Worm (Caenorhabditis elegans): ENCODE measurements around the gene sng-1.

sng-1 gene

DNA sequence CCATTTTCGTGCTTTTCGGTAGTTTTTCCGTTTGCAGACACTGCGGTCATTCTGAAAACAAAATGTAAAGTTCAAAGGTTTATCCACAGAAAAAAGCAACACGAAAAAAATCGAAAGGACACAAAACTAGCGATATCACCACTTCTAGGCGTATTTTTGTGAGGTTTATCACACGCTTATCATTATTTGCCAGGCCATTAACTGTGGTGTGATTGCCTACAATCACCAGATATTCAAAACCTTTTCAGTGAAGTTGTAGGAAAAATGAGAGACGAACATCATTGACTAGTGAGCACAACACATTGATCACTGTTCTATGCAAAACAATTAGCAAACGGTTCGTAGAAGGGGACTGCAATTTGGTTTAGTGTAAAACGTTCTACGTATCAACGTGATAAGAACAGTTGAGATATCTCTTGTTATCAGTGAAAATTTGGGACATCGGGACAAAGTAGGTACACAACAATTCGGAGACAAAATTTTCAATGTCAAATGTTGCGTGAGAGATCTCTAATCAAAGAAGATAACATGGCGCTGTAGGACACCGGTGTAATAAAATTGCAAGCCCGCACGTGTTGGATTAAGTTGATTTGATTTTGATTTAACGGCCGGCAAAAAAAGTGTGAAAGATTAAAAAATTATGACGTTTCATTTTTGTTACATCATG lies 21.7 kb upstream of the sng-1 start, which contains the start of gene sur-5:
Gene sur-5 (minus strand): TSS at position 51 of the 667 bp plus-strand sequence.
- TF ChIP-seq nhr-23 (tag; optimal IDR thresholded peaks at IDR 0.05) (peak; percentile 54), elt-3 (tag; optimal IDR thresholded peaks at IDR 0.05) (peak in 2 of 3 experiments; percentile 88 to 90), pqm-1 (tag; optimal IDR thresholded peaks at IDR 0.05) (peak; percentile 64), nhr-43 (tag; optimal IDR thresholded peaks at IDR 0.05; ENCODE audit: poor library complexity, severe bottlenecking) (no peak), elt-2 (tag; optimal IDR thresholded peaks at IDR 0.05) (peak; percentile 97), elt-1 (tag; optimal IDR thresholded peaks at IDR 0.05) (no peak), nhr-25 (tag; optimal IDR thresholded peaks at IDR 0.05) (peak; percentile 17)

DNA sequence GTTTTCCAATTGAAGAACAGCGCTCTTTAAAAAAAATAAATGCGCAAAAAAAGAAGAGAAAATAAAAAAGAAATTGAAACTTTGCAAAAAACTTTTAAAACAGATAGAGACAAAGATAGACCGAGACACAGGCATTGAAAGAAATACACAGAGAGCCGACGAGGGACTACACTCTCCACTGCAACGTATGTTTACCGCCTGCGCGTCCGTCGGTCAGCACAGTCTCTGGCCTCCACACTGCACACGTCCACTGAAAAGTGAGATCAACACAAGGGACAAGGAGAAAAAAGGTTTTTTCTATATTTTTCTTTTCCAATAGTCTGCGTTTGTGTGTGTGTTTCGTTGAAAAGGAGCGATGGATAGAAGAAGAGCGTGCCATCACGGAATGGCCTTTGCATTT lies 21.0 kb upstream of the sng-1 start:
- no peak for TF ChIP-seq lsy-12 (tag; optimal IDR thresholded peaks at IDR 0.05)
- no peak for TF ChIP-seq elt-3 (tag; optimal IDR thresholded peaks at IDR 0.05)
- no peak for TF ChIP-seq sea-2 (GFP tag; optimal IDR thresholded peaks at IDR 0.05)
- TF ChIP-seq mml-1 (tag; optimal IDR thresholded peaks at IDR 0.05), result no peak
- no peak for TF ChIP-seq nhr-77 (tag; optimal IDR thresholded peaks at IDR 0.05)
- TF ChIP-seq nhr-237 (tag; optimal IDR thresholded peaks at IDR 0.05), result no peak
- peak; percentile 48 for TF ChIP-seq ceh-28 (tag; optimal IDR thresholded peaks at IDR 0.05)
- TF ChIP-seq fkh-10 (GFP tag; optimal IDR thresholded peaks at IDR 0.05), result no peak
- no peak for TF ChIP-seq ceh-9 (tag; optimal IDR thresholded peaks at IDR 0.05)
- no peak for TF ChIP-seq ceh-82 (tag; optimal IDR thresholded peaks at IDR 0.05)
- TF ChIP-seq nhr-28 (tag; optimal IDR thresholded peaks at IDR 0.05), result no peak
- no peak for TF ChIP-seq nhr-12 (tag; optimal IDR thresholded peaks at IDR 0.05)
- TF ChIP-seq nhr-43 (tag; optimal IDR thresholded peaks at IDR 0.05; ENCODE audit: poor library complexity, severe bottlenecking), result no peak
- TF ChIP-seq eor-1 (tag; optimal IDR thresholded peaks at IDR 0.05), result no peak
- no peak for TF ChIP-seq nhr-67 (tag; optimal IDR thresholded peaks at IDR 0.05)
- TF ChIP-seq unc-62 (GFP tag; optimal IDR thresholded peaks at IDR 0.05), result no peak
- TF ChIP-seq daf-12 (tag; optimal IDR thresholded peaks at IDR 0.05), result no peak
- TF ChIP-seq egl-27 (tag; optimal IDR thresholded peaks at IDR 0.05), result peak; percentile 30
- TF ChIP-seq lin-15B (tag; optimal IDR thresholded peaks at IDR 0.05), result peak; percentile 35
- no peak for TF ChIP-seq zag-1 (tag; optimal IDR thresholded peaks at IDR 0.05)
- TF ChIP-seq ztf-11 (tag; optimal IDR thresholded peaks at IDR 0.05), result no peak
- peak; percentile 1 for TF ChIP-seq R02D3.7 (tag; optimal IDR thresholded peaks at IDR 0.05)
- no peak for TF ChIP-seq skn-1 (tag; optimal IDR thresholded peaks at IDR 0.05)
- peak; percentile 12 for TF ChIP-seq mdl-1 (tag; optimal IDR thresholded peaks at IDR 0.05)
- peak; percentile 72 for TF ChIP-seq nfya-1 (tag; optimal IDR thresholded peaks at IDR 0.05; ENCODE audit: insufficient read depth)
- no peak for TF ChIP-seq jun-1 (tag; optimal IDR thresholded peaks at IDR 0.05)
- TF ChIP-seq pha-4 (tag; optimal IDR thresholded peaks at IDR 0.05), result peak; percentile 74
- TF ChIP-seq elt-1 (tag; optimal IDR thresholded peaks at IDR 0.05), result no peak
- TF ChIP-seq ama-1 (optimal IDR thresholded peaks at IDR 0.05), result no peak
- TF ChIP-seq aly-2 (tag; optimal IDR thresholded peaks at IDR 0.05), result no peak
- TF ChIP-seq nhr-23 (tag; optimal IDR thresholded peaks at IDR 0.05), result no peak
- TF ChIP-seq hmg-11 (tag; optimal IDR thresholded peaks at IDR 0.05), result peak; percentile 66
- no peak for TF ChIP-seq lin-39 (tag; optimal IDR thresholded peaks at IDR 0.05)

DNA sequence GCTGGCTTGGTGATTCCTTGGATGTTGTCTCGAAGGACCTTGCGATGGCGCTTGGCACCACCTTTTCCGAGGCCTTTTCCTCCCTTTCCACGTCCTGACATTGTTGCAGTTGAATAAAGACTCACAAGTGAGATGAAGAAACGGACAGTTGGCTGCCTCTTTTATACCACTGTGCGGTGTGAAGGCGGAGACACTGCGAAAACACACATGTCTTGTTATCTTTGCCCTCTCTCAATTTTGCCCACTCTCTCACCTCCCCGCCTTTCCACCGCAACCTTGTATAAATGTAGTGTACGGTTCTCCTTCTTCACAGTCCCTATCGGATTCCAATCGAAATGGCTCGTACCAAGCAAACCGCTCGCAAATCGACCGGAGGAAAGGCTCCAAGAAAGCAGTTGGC lies 17.6 kb upstream of the sng-1 start, which contains the start of the genes his-38 and his-40:
Gene his-38 (minus strand): TSS at position 101 of the 400 bp plus-strand sequence.
Gene his-40 (plus strand): TSS at position 336 of the 400 bp plus-strand sequence.
- TF ChIP-seq zag-1 (tag; optimal IDR thresholded peaks at IDR 0.05) (no peak), nhr-25 (tag; optimal IDR thresholded peaks at IDR 0.05) (no peak), unc-62 (GFP tag; optimal IDR thresholded peaks at IDR 0.05) (no peak), nhr-67 (tag; optimal IDR thresholded peaks at IDR 0.05) (no peak), nhr-11 (tag; optimal IDR thresholded peaks at IDR 0.05) (no peak), pqm-1 (tag; optimal IDR thresholded peaks at IDR 0.05) (no peak), elt-3 (tag; optimal IDR thresholded peaks at IDR 0.05) (no peak), ceh-28 (tag; optimal IDR thresholded peaks at IDR 0.05) (no peak), sea-2 (GFP tag; optimal IDR thresholded peaks at IDR 0.05) (no peak), ceh-82 (tag; optimal IDR thresholded peaks at IDR 0.05) (no peak), ceh-16 (tag; optimal IDR thresholded peaks at IDR 0.05) (no peak), nhr-77 (tag; optimal IDR thresholded peaks at IDR 0.05) (no peak)
